Fruit fly (Drosophila melanogaster) whole organism, adult: ENCODE results near the gene CG9288.

Experiments
- CG12768 ChIP-seq: fragments of 200-800 bp; sonication (Bioruptor generic); optimal IDR thresholded peaks from 2 replicates; lab custom pipeline; 2017; ENCODE audit warnings: missing biosample characterization, missing genetic modification characterization, mild to moderate bottlenecking, moderate library complexity, missing genetic modification reagents
- CG1620 ChIP-seq: fragments of 200-800 bp; sonication (Bioruptor generic); optimal IDR thresholded peaks from 2 replicates; lab custom pipeline; 2016; ENCODE audit warnings: missing biosample characterization, missing genetic modification characterization
- CG7045 ChIP-seq: fragments of 200-800 bp; sonication (Bioruptor generic); optimal IDR thresholded peaks from 2 replicates; lab custom pipeline; 2017; ENCODE audit warnings: missing biosample characterization, mild to moderate bottlenecking, missing genetic modification characterization
- CG7101 ChIP-seq: fragments of 200-800 bp; sonication (Bioruptor generic); optimal IDR thresholded peaks from 2 replicates; lab custom pipeline; 2018; ENCODE audit warnings: missing biosample characterization, mild to moderate bottlenecking, missing genetic modification characterization, moderate library complexity
- Clk ChIP-seq: fragments of 200-800 bp; sonication (Bioruptor generic); optimal IDR thresholded peaks from 2 replicates; lab custom pipeline; 2017; ENCODE audit warnings: missing biosample characterization, missing genetic modification characterization
- Crg-1 ChIP-seq: fragments of 200-800 bp; sonication (Bioruptor generic); optimal IDR thresholded peaks from 2 replicates; lab custom pipeline; 2016; ENCODE audit warnings: missing biosample characterization, missing genetic modification characterization
- bab1 ChIP-seq: fragments of 200-800 bp; sonication (Bioruptor generic); optimal IDR thresholded peaks from 3 replicates; lab custom pipeline; 2019; ENCODE audit warnings: missing biosample characterization, mild to moderate bottlenecking, missing genetic modification characterization, moderate library complexity
- pad ChIP-seq: fragments of 200-800 bp; sonication (Bioruptor generic); optimal IDR thresholded peaks from 3 replicates; lab custom pipeline; 2017; ENCODE audit warnings: missing biosample characterization, missing genetic modification characterization, mild to moderate bottlenecking, moderate library complexity, missing genetic modification reagents

DNA sequence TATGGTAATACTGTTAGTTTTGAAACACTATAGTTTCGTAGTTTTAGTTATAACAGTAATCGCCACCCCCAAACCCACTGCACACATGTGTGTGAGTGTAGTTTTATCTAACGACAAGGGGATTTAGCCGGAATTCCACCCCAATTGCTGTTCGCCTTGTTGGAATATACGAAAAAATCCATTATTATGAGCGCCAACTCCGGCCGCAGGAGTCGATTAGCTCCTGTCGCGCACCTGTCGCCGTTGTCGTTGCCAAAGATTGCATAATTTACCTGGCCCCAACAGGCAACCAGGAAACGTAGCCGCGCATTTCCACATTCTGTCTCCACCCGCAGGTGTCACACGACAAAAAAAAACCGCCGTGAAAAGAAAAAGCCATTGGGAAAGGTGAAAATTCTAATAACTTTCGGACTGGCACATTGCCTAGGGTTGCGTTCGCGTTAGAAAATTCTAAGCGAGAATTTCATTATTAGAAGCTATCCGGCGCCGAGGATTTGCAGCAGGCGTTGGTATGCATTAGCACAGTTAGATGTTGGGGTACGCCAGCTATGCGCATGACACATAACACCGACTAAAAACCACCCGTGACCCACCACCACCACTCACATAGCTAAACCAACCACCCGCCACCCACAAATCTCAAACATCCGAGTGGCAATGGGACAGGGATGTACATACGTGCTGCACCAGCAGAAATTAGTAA lies 23.9 kb downstream of the CG9288 start:
- no peak for TF ChIP-seq Crg-1 (GFP tag; lab: Kevin White, UChicago)
- no peak for TF ChIP-seq CG7101
- TF ChIP-seq bab1, result no peak
- no peak for TF ChIP-seq pad
- no peak for TF ChIP-seq Clk (GFP tag; lab: Kevin White, UChicago)
- TF ChIP-seq CG7045 (GFP tag; lab: Kevin White, UChicago), result no peak
- no peak for TF ChIP-seq CG1620 (GFP tag; lab: Kevin White, UChicago)
- TF ChIP-seq CG12768, result no peak
